Fruit fly (Drosophila melanogaster) S2 (cell line): Measurements from ENCODE around the gene CG31100.

Experiments
- CG8478 ChIP-seq: fragments of >200 bp; optimal IDR thresholded peaks from 2 replicates; lab custom pipeline; 2018
- CTCF ChIP-seq, 2 experiments: fragments of >200 bp; optimal IDR thresholded peaks; 2 replicates each; lab custom pipeline; 2018

DNA sequence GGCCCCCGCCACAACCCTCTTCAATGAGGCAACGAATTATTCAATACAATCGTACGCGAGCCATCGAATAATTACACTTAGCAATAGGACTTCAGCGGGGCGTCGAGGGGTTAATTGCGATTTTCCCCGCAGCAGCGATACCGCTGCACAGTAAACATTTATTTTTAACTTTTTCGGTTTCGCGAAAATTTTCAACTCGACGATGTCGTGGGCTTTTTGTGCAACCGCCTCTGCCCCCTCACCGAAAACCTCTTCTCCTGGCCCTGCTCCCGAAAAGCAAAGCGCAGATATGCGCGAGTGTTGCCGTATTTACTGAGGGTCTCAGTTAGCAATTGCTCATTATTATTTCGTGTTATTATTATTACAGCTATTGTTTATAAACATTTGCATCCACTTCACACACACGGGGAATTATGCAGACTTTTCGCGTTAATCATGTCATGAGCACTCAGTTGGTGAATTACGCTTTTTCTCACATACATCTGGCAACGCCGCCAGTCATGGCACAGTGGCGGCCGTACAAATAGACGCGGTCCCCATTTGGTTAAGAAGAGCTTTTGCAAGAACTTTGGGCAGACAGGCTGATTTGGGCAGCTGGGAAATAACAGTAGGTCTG, 10.4 kb upstream of the CG31100 start:
- TF ChIP-seq CTCF (optimal IDR thresholded peaks at IDR 0.05; lab: Kevin White, UChicago) (no peak), CG8478 (lab: Kevin White, UChicago) (no peak)
